Worm (Caenorhabditis elegans) whole organism, young adult: ENCODE measurements around the gene srd-20.
"Not testable (repeated sequence)": the region's sequence is repeated elsewhere in the genome, so short reads cannot be mapped to it uniquely, and the experiment has no call there.

Source experiments
- C17E4.6 ChIP-seq: fragments of 200-800 bp; sonication (Bioruptor generic); IDR thresholded peaks from 2 replicates; pipeline ENCODE4 v1.3.6; 2022; ENCODE audit warnings: missing genetic modification reagents, missing genetic modification characterization, missing compliant biosample characterization
- D2030.7 ChIP-seq: fragments of 200-800 bp; sonication (Bioruptor generic); IDR thresholded peaks from 2 replicates; pipeline ENCODE4 v1.3.6; 2022; ENCODE audit warnings: missing genetic modification reagents, missing genetic modification characterization, missing compliant biosample characterization
- F33H1.4 ChIP-seq: fragments of 200-800 bp; sonication (Bioruptor generic); IDR thresholded peaks from 2 replicates; pipeline ENCODE4 v1.3.6; 2022; ENCODE audit warnings: missing genetic modification reagents, missing genetic modification characterization, missing compliant biosample characterization
- ZK185.1 ChIP-seq: sonication (generic microtip); optimal IDR thresholded peaks from 2 replicates; lab custom pipeline; 2016; ENCODE audit warnings: mild to moderate bottlenecking, missing genetic modification characterization, missing compliant biosample characterization; ENCODE audit not compliant: poor library complexity, severe bottlenecking
- ceh-100 ChIP-seq: fragments of 200-800 bp; sonication (Bioruptor generic); IDR thresholded peaks from 2 replicates; pipeline ENCODE4 v1.3.6; 2022; ENCODE audit warnings: missing genetic modification reagents, missing genetic modification characterization, missing compliant biosample characterization
- ceh-40 ChIP-seq: fragments of 200-800 bp; sonication (Bioruptor generic); IDR thresholded peaks from 2 replicates; pipeline ENCODE4 v1.3.6; 2022; ENCODE audit warnings: missing genetic modification characterization, missing compliant biosample characterization
- dox-1 ChIP-seq: fragments of 200-800 bp; sonication (Bioruptor generic); IDR thresholded peaks from 2 replicates; pipeline ENCODE4 v1.3.6; 2022; ENCODE audit warnings: missing genetic modification reagents, missing genetic modification characterization, missing compliant biosample characterization
- dpff-1 ChIP-seq: sonication (generic microtip); optimal IDR thresholded peaks from 2 replicates; lab custom pipeline; 2017; ENCODE audit warnings: mild to moderate bottlenecking, missing genetic modification characterization, missing compliant biosample characterization
- egrh-3 ChIP-seq: fragments of 200-800 bp; sonication (Bioruptor generic); IDR thresholded peaks from 2 replicates; pipeline ENCODE4 v1.3.6; 2022; ENCODE audit warnings: missing genetic modification reagents, missing genetic modification characterization, missing compliant biosample characterization
- hlh-26 ChIP-seq: fragments of 200-800 bp; sonication (Bioruptor generic); conservative IDR thresholded peaks from 2 replicates; pipeline ENCODE4 v1.3.6; 2022; ENCODE audit warnings: missing genetic modification reagents, missing genetic modification characterization, missing compliant biosample characterization
- hsf-1 ChIP-seq: fragments of 200-800 bp; sonication (Bioruptor generic); IDR thresholded peaks from 2 replicates; pipeline ENCODE4 v1.3.6; 2022; ENCODE audit warnings: missing genetic modification reagents, missing genetic modification characterization, missing compliant biosample characterization
- lag-1 ChIP-seq: fragments of 200-800 bp; sonication (Bioruptor generic); IDR thresholded peaks from 2 replicates; pipeline ENCODE4 v1.3.6; 2022; ENCODE audit warnings: missing genetic modification reagents, missing genetic modification characterization, missing compliant biosample characterization
- let-607 ChIP-seq, 2 experiments: fragments of 200-800 bp in 1 of 2; sonication (Bioruptor generic) in 1 of 2; sonication (generic microtip) in 1 of 2; optimal IDR thresholded peaks; 2 replicates each; lab custom pipeline; 2016 to 2018; ENCODE audit warnings: mild to moderate bottlenecking in 2 of 2, missing compliant biosample characterization in 2 of 2, missing genetic modification characterization in 2 of 2, moderate library complexity in 2 of 2, missing genotype in 1 of 2
- lin-26 ChIP-seq: fragments of 200-800 bp; sonication (Bioruptor generic); IDR thresholded peaks from 2 replicates; pipeline ENCODE4 v1.3.6; 2022; ENCODE audit warnings: missing genetic modification reagents, missing genetic modification characterization, missing compliant biosample characterization
- lin-54 ChIP-seq: fragments of 200-800 bp; sonication (Bioruptor generic); optimal IDR thresholded peaks from 2 replicates; lab custom pipeline; 2018; ENCODE audit warnings: mild to moderate bottlenecking, missing genetic modification characterization, missing compliant biosample characterization
- madf-6 ChIP-seq: fragments of 200-800 bp; sonication (Bioruptor generic); IDR thresholded peaks from 2 replicates; pipeline ENCODE4 v1.3.6; 2022; ENCODE audit warnings: missing genetic modification reagents, missing genetic modification characterization, missing compliant biosample characterization
- madf-8 ChIP-seq: fragments of 200-800 bp; sonication (Bioruptor generic); conservative IDR thresholded peaks from 2 replicates; pipeline ENCODE4 v1.3.6; 2022; ENCODE audit warnings: missing genetic modification reagents, missing genetic modification characterization, missing compliant biosample characterization
- mxl-1 ChIP-seq: sonication (generic microtip); optimal IDR thresholded peaks from 2 replicates; lab custom pipeline; 2016; ENCODE audit warnings: missing genetic modification characterization, missing compliant biosample characterization
- nhr-80 ChIP-seq: sonication (generic microtip); optimal IDR thresholded peaks from 2 replicates; lab custom pipeline; 2016; ENCODE audit warnings: missing genetic modification characterization, missing compliant biosample characterization
- snpc-1.1 ChIP-seq: sonication (generic microtip); optimal IDR thresholded peaks from 2 replicates; lab custom pipeline; 2017; ENCODE audit warnings: missing genetic modification characterization, mild to moderate bottlenecking, missing compliant biosample characterization, antibody characterized with exemption, moderate library complexity, missing genotype, missing genetic modification reagents; ENCODE audit not compliant: insufficient read depth
- snpc-1.3 ChIP-seq: sonication (generic microtip); optimal IDR thresholded peaks from 2 replicates; lab custom pipeline; 2017; ENCODE audit warnings: missing genetic modification characterization, mild to moderate bottlenecking, missing compliant biosample characterization, antibody characterized with exemption, moderate library complexity, missing genotype, missing genetic modification reagents; ENCODE audit not compliant: insufficient read depth
- snpc-3.4 ChIP-seq: sonication (generic microtip); optimal IDR thresholded peaks from 2 replicates; lab custom pipeline; 2017; ENCODE audit warnings: missing genetic modification characterization, mild to moderate bottlenecking, missing compliant biosample characterization, antibody characterized with exemption, moderate library complexity, missing genotype, missing genetic modification reagents
- unc-62 ChIP-seq: fragments of 150-350 bp; optimal IDR thresholded peaks from 2 replicates; lab custom pipeline; 2014; ENCODE audit warnings: missing biosample characterization, missing genetic modification reagents, missing genetic modification characterization
- zfh-2 ChIP-seq: fragments of 200-800 bp; sonication (Bioruptor generic); conservative IDR thresholded peaks from 2 replicates; pipeline ENCODE4 v1.3.6; 2022; ENCODE audit warnings: missing genetic modification reagents, missing genetic modification characterization, missing compliant biosample characterization
- ztf-22 ChIP-seq: fragments of 200-800 bp; sonication (Bioruptor generic); optimal IDR thresholded peaks from 2 replicates; lab custom pipeline; 2018; ENCODE audit warnings: mild to moderate bottlenecking, missing genetic modification characterization, moderate library complexity, missing compliant biosample characterization
- ztf-3 ChIP-seq: fragments of 200-800 bp; sonication (Bioruptor generic); optimal IDR thresholded peaks from 2 replicates; lab custom pipeline; 2018; ENCODE audit warnings: mild to moderate bottlenecking, missing genetic modification characterization, missing compliant biosample characterization

srd-20 gene

ce11 chrV:6067112-6067511 is 11.7 kb downstream of the srd-20 start, which contains the start of gene srh-10:
Gene srh-10 (minus strand): TSS chrV:6067140.
- no peak for TF ChIP-seq ZK185.1 (tag; lab: Kevin White, UChicago)
- no peak for TF ChIP-seq lin-26
- TF ChIP-seq nhr-80, result no peak
- TF ChIP-seq ztf-22 (GFP tag; lab: Kevin White, UChicago), result no peak
- TF ChIP-seq lag-1 (GFP tag; lab: Robert Waterston, UW), result no peak
- no peak for TF ChIP-seq ceh-100
- no peak for TF ChIP-seq ceh-40
- no peak for TF ChIP-seq snpc-3.4 (tag; lab: Kevin White, UChicago)
- no peak for TF ChIP-seq lin-54 (GFP tag; lab: Kevin White, UChicago)
- no peak for TF ChIP-seq unc-62 (GFP tag; lab: Kevin White, UChicago)
- TF ChIP-seq dpff-1 (tag; lab: Kevin White, UChicago), result no peak
- TF ChIP-seq zfh-2 (GFP tag; lab: Robert Waterston, UW), result no peak
- no peak for TF ChIP-seq snpc-1.3

ce11 chrV:6069968-6070367 is 14.6 kb downstream of the srd-20 start, which contains the start of gene fbxa-214:
Gene fbxa-214 (minus strand): TSS chrV:6070068.
- not testable (repeated sequence) for TF ChIP-seq F33H1.4; snpc-1.1; mxl-1 (tag; lab: Kevin White, UChicago)

ce11 chrV:6071551-6071950 is 16.2 kb downstream of the srd-20 start:
- TF ChIP-seq madf-8 (GFP tag; lab: Robert Waterston, UW) (peak; percentile 41), egrh-3 (GFP tag; lab: Robert Waterston, UW) (peak; percentile 87; the same call in 1 of the 2 replicates), F33H1.4 (peak; percentile 73), D2030.7 (peak; percentile 21; the same call in 1 of the 2 replicates)

ce11 chrV:6072190-6072589 is 16.8 kb downstream of the srd-20 start:
- TF ChIP-seq hsf-1 (GFP tag; lab: Robert Waterston, UW) (peak; percentile 99), dox-1 (GFP tag; lab: Robert Waterston, UW) (peak; percentile 66), D2030.7 (0 out of 2 replicates have a peak, but pooled peaks have one; percentile 10), egrh-3 (GFP tag; lab: Robert Waterston, UW) (peak; percentile 65)

- TF ChIP-seq dox-1 (GFP tag; lab: Robert Waterston, UW) (0 out of 2 replicates have a peak, but pooled peaks have one; percentile 32), madf-6 (GFP tag; lab: Robert Waterston, UW) (peak; percentile 30; the same call in 1 of the 2 replicates), hsf-1 (GFP tag; lab: Robert Waterston, UW) (peak; percentile 97)
- TF ChIP-seq, all 124 proteins: peak for 3; not testable (repeated sequence) for 121
These were observed 33.6 kb downstream of the srd-20 start for ce11 chrV:6088977-6089376.

ce11 chrV:6091592-6091991 is 36.2 kb downstream of the srd-20 start:
- TF ChIP-seq egrh-3 (GFP tag; lab: Robert Waterston, UW) (0 out of 2 replicates have a peak, but pooled peaks have one; percentile 54), F33H1.4 (peak; percentile 57)

ce11 chrV:6095829-6096228 is 40.4 kb downstream of the srd-20 start, which contains the start of gene Y38A10A.7:
Gene Y38A10A.7 (plus strand): TSS chrV:6096197.
- no peak for TF ChIP-seq ztf-3 (GFP tag; lab: Kevin White, UChicago)
- no peak for TF ChIP-seq C17E4.6
- TF ChIP-seq let-607 (tag; optimal IDR thresholded peaks at IDR 0.05; lab: Kevin White, UChicago), result no peak
- TF ChIP-seq hlh-26, result no peak
